Fruit fly (Drosophila melanogaster) whole organism, embryonic: ENCODE data around the gene CG7054.

Experiments used
- Awh ChIP-seq: fragments of 200-800 bp; sonication (Bioruptor generic); IDR thresholded peaks from 2 replicates; pipeline ENCODE4, ENCODE4 v1.3.6; 2022; ENCODE audit warnings: missing biosample characterization, missing genetic modification characterization
- CG11456 ChIP-seq: fragments of 200-800 bp; sonication (Bioruptor generic); IDR thresholded peaks from 3 replicates; pipeline ENCODE4 v1.3.6; 2022; ENCODE audit warnings: missing biosample characterization, missing genetic modification characterization
- CG14441 ChIP-seq: fragments of 200-800 bp; sonication (Bioruptor generic); IDR thresholded peaks from 2 replicates; pipeline ENCODE4 v1.3.6; 2022; ENCODE audit warnings: missing biosample characterization, missing genetic modification characterization
- CG15269 ChIP-seq: fragments of 200-800 bp; sonication (Bioruptor generic); optimal IDR thresholded peaks from 2 replicates; lab custom pipeline; 2018; ENCODE audit warnings: missing biosample characterization, mild to moderate bottlenecking, missing genetic modification characterization, moderate library complexity
- CG18599 ChIP-seq: fragments of 200-800 bp; sonication (Bioruptor generic); optimal IDR thresholded peaks from 3 replicates; lab custom pipeline; 2017; ENCODE audit warnings: missing biosample characterization, missing genetic modification characterization, mild to moderate bottlenecking, moderate library complexity, missing genetic modification reagents
- CG2129 ChIP-seq: fragments of 200-800 bp; sonication (Bioruptor generic); IDR thresholded peaks from 2 replicates; pipeline ENCODE4 v1.3.6; 2022; ENCODE audit warnings: missing biosample characterization, missing genetic modification characterization; ENCODE audit not compliant: partially characterized antibody
- CG3281 ChIP-seq: fragments of 200-800 bp; sonication (Bioruptor generic); optimal IDR thresholded peaks from 3 replicates; lab custom pipeline; 2017; ENCODE audit warnings: missing biosample characterization, mild to moderate bottlenecking, missing genetic modification characterization
- CG4854 ChIP-seq: fragments of 200-800 bp; sonication (Bioruptor generic); optimal IDR thresholded peaks from 2 replicates; lab custom pipeline; 2016; ENCODE audit warnings: missing biosample characterization, missing genetic modification characterization, inconsistent platforms
- CG6175 ChIP-seq: fragments of 200-800 bp; sonication (Bioruptor generic); IDR thresholded peaks from 3 replicates; pipeline ENCODE4 v1.3.6; 2022; ENCODE audit warnings: missing biosample characterization, missing genetic modification characterization
- CG7987 ChIP-seq: fragments of 200-800 bp; sonication (Bioruptor generic); optimal IDR thresholded peaks from 2 replicates; lab custom pipeline; 2018; ENCODE audit warnings: missing biosample characterization, mild to moderate bottlenecking, missing genetic modification characterization, moderate library complexity
- CG9817 ChIP-seq: fragments of 200-800 bp; sonication (Bioruptor generic); optimal IDR thresholded peaks from 2 replicates; lab custom pipeline; 2018; ENCODE audit warnings: missing biosample characterization, mild to moderate bottlenecking, missing genetic modification characterization, moderate library complexity
- Doc3 ChIP-seq: fragments of 200-800 bp; sonication (Bioruptor generic); IDR thresholded peaks from 3 replicates; pipeline ENCODE4 v1.3.6; 2022; ENCODE audit warnings: missing biosample characterization, missing genetic modification characterization; ENCODE audit not compliant: partially characterized antibody
- Dref ChIP-seq: fragments of 200-800 bp; sonication (Bioruptor generic); IDR thresholded peaks from 2 replicates; pipeline ENCODE4 v1.3.6; 2022; ENCODE audit warnings: missing biosample characterization, missing genetic modification characterization
- ERR ChIP-seq: fragments of 200-800 bp; sonication (Bioruptor generic); optimal IDR thresholded peaks from 2 replicates; lab custom pipeline; 2016; ENCODE audit warnings: missing biosample characterization, missing genetic modification characterization
- Elba2 ChIP-seq: fragments of 200-800 bp; sonication (Bioruptor generic); optimal IDR thresholded peaks from 3 replicates; lab custom pipeline; 2016; ENCODE audit warnings: missing biosample characterization, missing genetic modification characterization
- GATAe ChIP-seq: fragments of 200-800 bp; sonication (Bioruptor generic); conservative IDR thresholded peaks from 2 replicates; pipeline ENCODE4 v1.3.6; 2022; ENCODE audit warnings: missing biosample characterization, missing genetic modification characterization
- HLH4C ChIP-seq: fragments of 200-800 bp; sonication (Bioruptor generic); IDR thresholded peaks from 3 replicates; pipeline ENCODE4 v1.3.6; 2022; ENCODE audit warnings: missing biosample characterization, missing genetic modification characterization; ENCODE audit not compliant: partially characterized antibody
- Hr3 ChIP-seq: fragments of 200-800 bp; sonication (Bioruptor generic); optimal IDR thresholded peaks from 3 replicates; lab custom pipeline; 2016; ENCODE audit warnings: missing biosample characterization, missing genetic modification characterization
- Hr39 ChIP-seq: fragments of >200 bp; optimal IDR thresholded peaks from 2 replicates; lab custom pipeline; 2017
- Med ChIP-seq: fragments of 200-800 bp; sonication (Bioruptor generic); peaks from one replicate; lab custom pipeline; 2016; ENCODE audit warnings: missing biosample characterization, missing genetic modification characterization, mild to moderate bottlenecking, inconsistent platforms, moderate library complexity
- Mrtf ChIP-seq: fragments of 200-800 bp; sonication (Bioruptor generic); IDR thresholded peaks from 3 replicates; pipeline ENCODE4 v1.3.6; 2022; ENCODE audit warnings: missing biosample characterization, missing genetic modification characterization
- NFAT ChIP-seq: fragments of 200-800 bp; sonication (Bioruptor generic); IDR thresholded peaks from 2 replicates; pipeline ENCODE4 v1.3.6; 2022; ENCODE audit warnings: missing biosample characterization, missing genetic modification characterization
- Ptx1 ChIP-seq: fragments of 200-800 bp; sonication (Bioruptor generic); IDR thresholded peaks from 2 replicates; pipeline ENCODE4 v1.3.6; 2022; ENCODE audit warnings: missing biosample characterization, missing genetic modification characterization
- Scr ChIP-seq: fragments of 200-800 bp; sonication (Bioruptor generic); IDR thresholded peaks from 2 replicates; pipeline ENCODE4 v1.3.6; 2022; ENCODE audit warnings: missing biosample characterization, missing genetic modification characterization; ENCODE audit not compliant: partially characterized antibody
- Side ChIP-seq: fragments of 200-800 bp; sonication (Bioruptor generic); optimal IDR thresholded peaks from 2 replicates; lab custom pipeline; 2016; ENCODE audit warnings: missing biosample characterization, missing genetic modification characterization
- TFAM ChIP-seq: fragments of 200-800 bp; sonication (Bioruptor generic); optimal IDR thresholded peaks from 2 replicates; lab custom pipeline; 2017; ENCODE audit warnings: missing biosample characterization, missing genetic modification characterization, inconsistent platforms
- Taf1 ChIP-seq: fragments of 200-800 bp; sonication (Bioruptor generic); IDR thresholded peaks from 2 replicates; pipeline ENCODE4 v1.3.6; 2022; ENCODE audit warnings: missing biosample characterization, missing genetic modification characterization
- aop ChIP-seq: fragments of 200-800 bp; sonication (Bioruptor generic); IDR thresholded peaks from 2 replicates; pipeline ENCODE4 v1.3.6; 2022; ENCODE audit warnings: missing biosample characterization, missing genetic modification characterization
- ap ChIP-seq: fragments of 200-800 bp; sonication (Bioruptor generic); IDR thresholded peaks from 2 replicates; pipeline ENCODE4 v1.3.6; 2022; ENCODE audit warnings: missing biosample characterization, missing genetic modification characterization
- chm ChIP-seq: fragments of 200-800 bp; sonication (Bioruptor generic); IDR thresholded peaks from 2 replicates; pipeline ENCODE4 v1.3.6; 2022; ENCODE audit warnings: missing biosample characterization, missing genetic modification characterization
- crp ChIP-seq, 2 experiments: fragments of 200-800 bp; sonication (Bioruptor generic); optimal IDR thresholded peaks; 2 replicates in 1 of 2; 3 replicates in 1 of 2; lab custom pipeline; 2017; ENCODE audit warnings: missing biosample characterization in 2 of 2, missing genetic modification characterization in 2 of 2, mild to moderate bottlenecking in 1 of 2, moderate library complexity in 1 of 2
- fd64A ChIP-seq: fragments of 200-800 bp; sonication (Bioruptor generic); optimal IDR thresholded peaks from 3 replicates; lab custom pipeline; 2018; ENCODE audit warnings: missing biosample characterization, mild to moderate bottlenecking, missing genetic modification characterization
- gce ChIP-seq: fragments of 200-800 bp; sonication (Bioruptor generic); IDR thresholded peaks from 3 replicates; pipeline ENCODE4 v1.3.6; 2022; ENCODE audit warnings: missing biosample characterization, missing genetic modification characterization
- h ChIP-seq: fragments of >200 bp; optimal IDR thresholded peaks from 2 replicates; lab custom pipeline; 2017
- ham ChIP-seq: fragments of 200-800 bp; sonication (Bioruptor generic); IDR thresholded peaks from 2 replicates; pipeline ENCODE4 v1.3.6; 2022; ENCODE audit warnings: missing biosample characterization, missing genetic modification characterization
- maf-S ChIP-seq: fragments of 200-800 bp; sonication (Bioruptor generic); optimal IDR thresholded peaks from 2 replicates; lab custom pipeline; 2016; ENCODE audit warnings: missing biosample characterization, missing genetic modification characterization
- nerfin-2 ChIP-seq: fragments of 200-800 bp; sonication (Bioruptor generic); IDR thresholded peaks from 2 replicates; pipeline ENCODE4 v1.3.6; 2022; ENCODE audit warnings: missing biosample characterization, missing genetic modification characterization; ENCODE audit not compliant: partially characterized antibody
- pho ChIP-seq: fragments of 200-800 bp; sonication (Bioruptor generic); optimal IDR thresholded peaks from 2 replicates; lab custom pipeline; 2016; ENCODE audit warnings: missing biosample characterization, missing genetic modification characterization
- sd ChIP-seq: fragments of 200-800 bp; sonication (Bioruptor generic); optimal IDR thresholded peaks from 3 replicates; lab custom pipeline; 2018; ENCODE audit warnings: missing biosample characterization, mild to moderate bottlenecking, missing genetic modification characterization, moderate library complexity
- sens-2 ChIP-seq: fragments of 200-800 bp; sonication (Bioruptor generic); IDR thresholded peaks from 2 replicates; pipeline ENCODE4 v1.3.6; 2022; ENCODE audit warnings: missing biosample characterization, missing genetic modification characterization
- sisA ChIP-seq: fragments of 200-800 bp; sonication (Bioruptor generic); IDR thresholded peaks from 2 replicates; pipeline ENCODE4 v1.3.6; 2022; ENCODE audit warnings: missing biosample characterization, missing genetic modification characterization
- slbo ChIP-seq: fragments of 200-800 bp; sonication (Bioruptor generic); IDR thresholded peaks from 2 replicates; pipeline ENCODE4 v1.3.6; 2022; ENCODE audit warnings: missing biosample characterization, missing genetic modification characterization
- so ChIP-seq: fragments of 200-800 bp; sonication (Bioruptor generic); IDR thresholded peaks from 3 replicates; pipeline ENCODE4 v1.3.6; 2022; ENCODE audit warnings: missing biosample characterization, missing genetic modification characterization
- sr ChIP-seq: fragments of 200-800 bp; sonication (Bioruptor generic); IDR thresholded peaks from 3 replicates; pipeline ENCODE4 v1.3.6; 2022; ENCODE audit warnings: missing biosample characterization, missing genetic modification characterization
- tin ChIP-seq: fragments of 200-800 bp; sonication (Bioruptor generic); optimal IDR thresholded peaks from 3 replicates; lab custom pipeline; 2016; ENCODE audit warnings: missing biosample characterization, missing genetic modification characterization
- tll ChIP-seq, 2 experiments: fragments of 200-800 bp in 1 of 2; fragments of >200 bp in 1 of 2; sonication (Bioruptor generic) in 1 of 2; optimal IDR thresholded peaks; 2 replicates each; lab custom pipeline; 2017 to 2019; ENCODE audit warnings: missing biosample characterization in 2 of 2, missing genetic modification characterization in 2 of 2, mild to moderate bottlenecking in 1 of 2, moderate library complexity in 1 of 2
- trem ChIP-seq: fragments of 200-800 bp; optimal IDR thresholded peaks from 3 replicates; lab custom pipeline; 2019; ENCODE audit warnings: missing biosample characterization, mild to moderate bottlenecking, missing genetic modification characterization, moderate library complexity
- ttk ChIP-seq: fragments of 200-800 bp; sonication (Bioruptor generic); IDR thresholded peaks from 2 replicates; pipeline ENCODE4 v2.1.2; 2022; ENCODE audit warnings: missing biosample characterization, missing genetic modification characterization
- zen2 ChIP-seq: fragments of 200-800 bp; sonication (Bioruptor generic); IDR thresholded peaks from 3 replicates; pipeline ENCODE4 v1.3.6; 2022; ENCODE audit warnings: missing biosample characterization, missing genetic modification characterization; ENCODE audit not compliant: partially characterized antibody

CG7054 gene

dm6 chr3R:22447195-22447873, 17.5 kb upstream of the CG7054 start, which contains the start of gene CG34288 (continued):
- TF ChIP-seq so (0 out of 3 replicates have a peak, but pooled peaks have one; percentile 7), sens-2 (GFP tag; lab: Robert Waterston, UW) (no peak), slbo (peak; percentile 82), HLH4C (0 out of 3 replicates have a peak, but pooled peaks have one; percentile 27), ERR (GFP tag; lab: Kevin White, UChicago) (no peak), Taf1 (GFP tag; lab: Robert Waterston, UW) (peak; percentile 51; the same call in 1 of the 2 replicates), ham (peak; percentile 31; the same call in 1 of the 2 replicates), Side (GFP tag; lab: Kevin White, UChicago) (peak; percentile 13), Scr (GFP tag; lab: Robert Waterston, UW) (peak; percentile 26; the same call in 1 of the 2 replicates), NFAT (peak; percentile 73), CG6175 (GFP tag; lab: Robert Waterston, UW) (0 out of 3 replicates have a peak, but pooled peaks have one; percentile 36), trem (tag; lab: Kevin White, UChicago) (no peak), ap (GFP tag; lab: Robert Waterston, UW) (0 out of 2 replicates have a peak, but pooled peaks have one; percentile 7), CG4854 (GFP tag; lab: Kevin White, UChicago) (no peak), zen2 (GFP tag; lab: Robert Waterston, UW) (peak; percentile 3; the same call in 1 of the 3 replicates), sr (GFP tag; lab: Robert Waterston, UW) (no peak), sd (tag; lab: Kevin White, UChicago) (peak; percentile 73), Elba2 (GFP tag; lab: Kevin White, UChicago) (no peak), CG18599 (GFP tag; lab: Kevin White, UChicago) (peak; percentile 66), Med (GFP tag; lab: Kevin White, UChicago) (peak; percentile 91), TFAM (GFP tag; lab: Kevin White, UChicago) (no peak), CG2129 (GFP tag; lab: Robert Waterston, UW) (no peak), CG14441 (peak; percentile 55), Awh (0 out of 2 replicates have a peak, but pooled peaks have one; percentile 32), tll (GFP tag; optimal IDR thresholded peaks at IDR 0.05; lab: Kevin White, UChicago) (no peak), chm (GFP tag; lab: Robert Waterston, UW) (peak; percentile 13; the same call in 1 of the 2 replicates), Hr3 (GFP tag; lab: Kevin White, UChicago) (peak; percentile 27), ttk (GFP tag; lab: Robert Waterston, UW) (peak; percentile 31; the same call in 1 of the 2 replicates), Dref (GFP tag; lab: Robert Waterston, UW) (peak; percentile 58), sisA (GFP tag; lab: Robert Waterston, UW) (peak; percentile 51; the same call in 1 of the 2 replicates), pho (GFP tag; lab: Kevin White, UChicago) (peak; percentile 4), GATAe (GFP tag; lab: Robert Waterston, UW) (peak; percentile 95), aop (GFP tag; lab: Robert Waterston, UW) (no peak), CG7987 (GFP tag; lab: Kevin White, UChicago) (peak; percentile 16), CG11456 (GFP tag; lab: Robert Waterston, UW) (peak; percentile 85), CG3281 (GFP tag; lab: Kevin White, UChicago) (no peak), crp (GFP tag; optimal IDR thresholded peaks at IDR 0.05; lab: Kevin White, UChicago) (no peak), fd64A (no peak), nerfin-2 (GFP tag; lab: Robert Waterston, UW) (peak; percentile 51; the same call in 1 of the 2 replicates), Ptx1 (GFP tag; lab: Robert Waterston, UW) (peak; percentile 68), Hr39 (lab: Kevin White, UChicago) (no peak), gce (GFP tag; lab: Robert Waterston, UW) (0 out of 3 replicates have a peak, but pooled peaks have one; percentile 9), CG15269 (tag; lab: Kevin White, UChicago) (peak; percentile 39), CG9817 (tag; lab: Kevin White, UChicago) (no peak), Doc3 (GFP tag; lab: Robert Waterston, UW) (no peak), maf-S (peak; percentile 4), tin (no peak), Mrtf (GFP tag; lab: Robert Waterston, UW) (peak; percentile 62; the same call in 2 of the 3 replicates), h (no peak)
